Fruit fly (Drosophila melanogaster): ENCODE results near the gene CG31251.
A peak's percentile ranks its signal among the peaks of the same experiment; 100 is the strongest.

The CG31251 gene

dm6 chr3R:17653879-17654278 is 30.8 kb downstream of the CG31251 start:
- TF ChIP-seq Atf6 (GFP tag; IDR thresholded peaks at IDR 0.05) (no peak), Deaf1 (tag; optimal IDR thresholded peaks at IDR 0.05) (peak; percentile 80), CG32767 (GFP tag; IDR thresholded peaks at IDR 0.05) (no peak), insv (GFP tag; optimal IDR thresholded peaks at IDR 0.05) (no peak), Trl (optimal IDR thresholded peaks at IDR 0.05) (peak in 1 of 2 experiments; percentile 46), Trl (GFP tag; optimal IDR thresholded peaks at IDR 0.05) (no peak), CG6813 (GFP tag; optimal IDR thresholded peaks at IDR 0.05) (no peak), CG2889 (GFP tag; IDR thresholded peaks at IDR 0.05) (no peak), CG14860 (GFP tag; IDR thresholded peaks at IDR 0.05; ENCODE audit: partially characterized antibody) (no peak), sug (tag; optimal IDR thresholded peaks at IDR 0.05) (no peak), pros (GFP tag; optimal IDR thresholded peaks at IDR 0.05) (peak; percentile 70), CG11696 (GFP tag; IDR thresholded peaks at IDR 0.05) (no peak), H2.0 (GFP tag; IDR thresholded peaks at IDR 0.05) (no peak), Doc3 (GFP tag; IDR thresholded peaks at IDR 0.05; ENCODE audit: partially characterized antibody) (no peak), CG3065 (GFP tag; optimal IDR thresholded peaks at IDR 0.05) (no peak), Nf-YC (tag; optimal IDR thresholded peaks at IDR 0.05) (peak; percentile 13), CG18262 (tag; optimal IDR thresholded peaks at IDR 0.05) (no peak), Asciz (GFP tag; optimal IDR thresholded peaks at IDR 0.05) (no peak)

dm6 chr3R:17647444-17647843 is 37.3 kb downstream of the CG31251 start, which contains the start of gene CG14322:
Gene CG14322 (plus strand): TSS chr3R:17647679.
- TF ChIP-seq Ets65A (GFP tag): peak; percentile 27
- peak; percentile 32 for TF ChIP-seq CG2120 (GFP tag; optimal IDR thresholded peaks at IDR 0.05)
- TF ChIP-seq CG11247 (GFP tag; IDR thresholded peaks at IDR 0.05): 0 out of 2 replicates have a peak, but pooled peaks have one; percentile 15
- peak; percentile 23; the same call in 2 of the 3 replicates for TF ChIP-seq Opbp (GFP tag; IDR thresholded peaks at IDR 0.05; ENCODE audit: partially characterized antibody)
- no peak for TF ChIP-seq sqz (GFP tag; optimal IDR thresholded peaks at IDR 0.05)
- TF ChIP-seq sr (GFP tag; IDR thresholded peaks at IDR 0.05): no peak
- peak; percentile 44; the same call in 1 of the 2 replicates for TF ChIP-seq CG32532 (GFP tag; IDR thresholded peaks at IDR 0.05)
- TF ChIP-seq run (tag; optimal IDR thresholded peaks at IDR 0.05): no peak
- peak; percentile 18 for TF ChIP-seq gem (tag; optimal IDR thresholded peaks at IDR 0.05)
- no peak for TF ChIP-seq CG4820 (GFP tag; optimal IDR thresholded peaks at IDR 0.05)
- peak; percentile 4 for TF ChIP-seq pfk (GFP tag; optimal IDR thresholded peaks at IDR 0.05)
- TF ChIP-seq MBD-R2 (GFP tag; IDR thresholded peaks at IDR 0.05): peak; percentile 75
- peak; percentile 48 for TF ChIP-seq CG3847 (GFP tag; IDR thresholded peaks at IDR 0.05)
- no peak for TF ChIP-seq p53 (GFP tag; optimal IDR thresholded peaks at IDR 0.05)
- peak; percentile 8 for TF ChIP-seq CG15696 (tag; optimal IDR thresholded peaks at IDR 0.05)
- peak; percentile 59 to 93 for TF ChIP-seq crp (GFP tag; optimal IDR thresholded peaks at IDR 0.05)
- peak; percentile 1 for TF ChIP-seq ind (GFP tag; optimal IDR thresholded peaks at IDR 0.05)
- TF ChIP-seq Sry-δ (GFP tag; optimal IDR thresholded peaks at IDR 0.05): peak; percentile 30
- TF ChIP-seq pzg (GFP tag; optimal IDR thresholded peaks at IDR 0.05): peak; percentile 59
- TF ChIP-seq CG3065 (GFP tag; optimal IDR thresholded peaks at IDR 0.05): no peak
- no peak for TF ChIP-seq Lim3 (GFP tag; IDR thresholded peaks at IDR 0.05)
- peak; percentile 54; the same call in 2 of the 4 replicates for TF ChIP-seq Gug (GFP tag; IDR thresholded peaks at IDR 0.05)
- peak; percentile 31; the same call in 1 of the 2 replicates for TF ChIP-seq sisA (GFP tag; IDR thresholded peaks at IDR 0.05)
- peak; percentile 70 for TF ChIP-seq slbo (GFP tag; IDR thresholded peaks at IDR 0.05)
- peak; percentile 9 for TF ChIP-seq grau (tag; optimal IDR thresholded peaks at IDR 0.05)
- TF ChIP-seq Dip2 (GFP tag; IDR thresholded peaks at IDR 0.05): no peak
- TF ChIP-seq CG17802 (tag; optimal IDR thresholded peaks at IDR 0.05): peak; percentile 23
- TF ChIP-seq Med (GFP tag): peak; percentile 81
- no peak for TF ChIP-seq Ravus (GFP tag; IDR thresholded peaks at IDR 0.05)
- no peak for TF ChIP-seq CG8290 (GFP tag; optimal IDR thresholded peaks at IDR 0.05)
- peak in 1 of 2 experiments; percentile 40 for TF ChIP-seq CG8290 (tag; optimal IDR thresholded peaks at IDR 0.05)
- TF ChIP-seq MESR4 (GFP tag; optimal IDR thresholded peaks at IDR 0.05): peak; percentile 12
- TF ChIP-seq CG42726 (GFP tag; IDR thresholded peaks at IDR 0.05; ENCODE audit: partially characterized antibody): no peak
- TF ChIP-seq CG6683 (GFP tag; optimal IDR thresholded peaks at IDR 0.05): no peak
- no peak for TF ChIP-seq CkIIα-i1 (GFP tag; IDR thresholded peaks at IDR 0.05)
